Worm (Caenorhabditis elegans) whole organism, midembryonic: ENCODE measurements around the gene dmd-3.

Experiments used
- T22C8.4 ChIP-seq: fragments of 200-800 bp; sonication (Bioruptor generic); IDR thresholded peaks from 2 replicates; pipeline ENCODE4 v1.3.6; 2022; ENCODE audit warnings: missing genetic modification characterization, missing compliant biosample characterization
- cog-1 ChIP-seq: sonication (generic microtip); optimal IDR thresholded peaks from 2 replicates; lab custom pipeline; 2016; ENCODE audit warnings: missing genetic modification characterization, missing compliant biosample characterization
- flt-1 ChIP-seq: fragments of 200-800 bp; sonication (Bioruptor generic); IDR thresholded peaks from 2 replicates; pipeline ENCODE4 v1.3.6; 2022; ENCODE audit warnings: missing genetic modification characterization, missing compliant biosample characterization
- klf-2 ChIP-seq: fragments of 200-800 bp; sonication (Bioruptor generic); conservative IDR thresholded peaks from 2 replicates; pipeline ENCODE4 v1.3.6; 2022; ENCODE audit warnings: missing genetic modification reagents, missing genetic modification characterization, missing compliant biosample characterization

ce11 chrV:19671816-19672215, 16.8 kb upstream of the dmd-3 start:
- TF ChIP-seq flt-1: no peak
- no peak for TF ChIP-seq klf-2 (GFP tag; lab: Robert Waterston, UW)
- TF ChIP-seq T22C8.4 (GFP tag; lab: Robert Waterston, UW): no peak
- no peak for TF ChIP-seq cog-1 (tag; lab: Kevin White, UChicago)
